Fruit fly (Drosophila melanogaster) whole organism, embryonic: Measurements from ENCODE around the gene Vlet.

Experiments used
- Adf1 ChIP-seq: fragments of 200-800 bp; sonication (Bioruptor generic); IDR thresholded peaks from 2 replicates; pipeline ENCODE4 v1.3.6; 2022; ENCODE audit warnings: missing biosample characterization, missing genetic modification characterization
- Atf-2 ChIP-seq: fragments of 200-800 bp; sonication (Bioruptor generic); optimal IDR thresholded peaks from 2 replicates; lab custom pipeline; 2016; ENCODE audit warnings: missing biosample characterization, missing genetic modification characterization
- Atf6 ChIP-seq: fragments of 200-800 bp; sonication (Bioruptor generic); IDR thresholded peaks from 2 replicates; pipeline ENCODE4 v1.3.6; 2022; ENCODE audit warnings: missing biosample characterization, missing genetic modification characterization
- CG10209 ChIP-seq: fragments of 200-800 bp; sonication (Bioruptor generic); optimal IDR thresholded peaks from 3 replicates; lab custom pipeline; 2017; ENCODE audit warnings: missing biosample characterization, mild to moderate bottlenecking, missing genetic modification characterization, missing genetic modification reagents
- CG10366 ChIP-seq: fragments of 200-800 bp; sonication (Bioruptor generic); IDR thresholded peaks from 2 replicates; pipeline ENCODE4 v1.3.6; 2022; ENCODE audit warnings: missing biosample characterization, missing genetic modification characterization
- CG11560 ChIP-seq: fragments of 200-800 bp; sonication (Bioruptor generic); IDR thresholded peaks from 3 replicates; pipeline ENCODE4 v1.3.6; 2022; ENCODE audit warnings: missing biosample characterization, missing genetic modification characterization
- CG11723 ChIP-seq: fragments of 200-800 bp; sonication (Bioruptor generic); optimal IDR thresholded peaks from 2 replicates; lab custom pipeline; 2017; ENCODE audit warnings: missing biosample characterization, mild to moderate bottlenecking, missing genetic modification characterization
- CG12236 ChIP-seq: fragments of 200-800 bp; sonication (Bioruptor generic); optimal IDR thresholded peaks from 2 replicates; lab custom pipeline; 2016; ENCODE audit warnings: missing biosample characterization, missing genetic modification characterization
- CG13296 ChIP-seq: fragments of 200-800 bp; sonication (Bioruptor generic); optimal IDR thresholded peaks from 3 replicates; lab custom pipeline; 2018; ENCODE audit warnings: missing biosample characterization, mild to moderate bottlenecking, missing genetic modification characterization
- CG16779 ChIP-seq: fragments of 200-800 bp; sonication (Bioruptor generic); IDR thresholded peaks from 2 replicates; pipeline ENCODE4 v1.3.6; 2022; ENCODE audit warnings: missing biosample characterization, missing genetic modification characterization
- CG17912 ChIP-seq: fragments of 200-800 bp; sonication (Bioruptor generic); optimal IDR thresholded peaks from 2 replicates; lab custom pipeline; 2018; ENCODE audit warnings: missing biosample characterization, mild to moderate bottlenecking, missing genetic modification characterization
- CG1792 ChIP-seq: fragments of 200-800 bp; sonication (Bioruptor generic); optimal IDR thresholded peaks from 2 replicates; lab custom pipeline; 2016; ENCODE audit warnings: missing biosample characterization, missing genetic modification characterization
- CG18011 ChIP-seq: fragments of 200-800 bp; sonication (Bioruptor generic); optimal IDR thresholded peaks from 2 replicates; lab custom pipeline; 2017; ENCODE audit warnings: missing biosample characterization, missing genetic modification characterization, mild to moderate bottlenecking, moderate library complexity, missing genotype
- CG18476 ChIP-seq: fragments of 200-800 bp; sonication (Bioruptor generic); optimal IDR thresholded peaks from 2 replicates; lab custom pipeline; 2016; ENCODE audit warnings: missing biosample characterization, mild to moderate bottlenecking, missing genetic modification characterization
- CG18619 ChIP-seq: fragments of 200-800 bp; sonication (Bioruptor generic); optimal IDR thresholded peaks from 3 replicates; lab custom pipeline; 2017; ENCODE audit warnings: missing biosample characterization, mild to moderate bottlenecking, missing genetic modification characterization
- CG3838 ChIP-seq: fragments of 200-800 bp; sonication (Bioruptor generic); optimal IDR thresholded peaks from 3 replicates; lab custom pipeline; 2016; ENCODE audit warnings: missing biosample characterization, missing genetic modification characterization
- CG43689 ChIP-seq: fragments of 200-800 bp; sonication (Bioruptor generic); IDR thresholded peaks from 2 replicates; pipeline ENCODE4 v1.3.6; 2022; ENCODE audit warnings: missing biosample characterization, missing genetic modification characterization
- CG4617 ChIP-seq: fragments of 200-800 bp; sonication (Bioruptor generic); optimal IDR thresholded peaks from 3 replicates; lab custom pipeline; 2016; ENCODE audit warnings: missing biosample characterization, missing genetic modification characterization, borderline replicate concordance
- CG6765 ChIP-seq: fragments of 200-800 bp; sonication (Bioruptor generic); optimal IDR thresholded peaks from 3 replicates; lab custom pipeline; 2017; ENCODE audit warnings: missing biosample characterization, mild to moderate bottlenecking, missing genetic modification characterization
- CG6813 ChIP-seq: fragments of 200-800 bp; sonication (Bioruptor generic); optimal IDR thresholded peaks from 2 replicates; lab custom pipeline; 2017; ENCODE audit warnings: missing biosample characterization, missing genetic modification characterization, mild to moderate bottlenecking, moderate library complexity, missing genetic modification reagents
- CG6854 ChIP-seq: fragments of 200-800 bp; sonication (Bioruptor generic); optimal IDR thresholded peaks from 3 replicates; lab custom pipeline; 2017; ENCODE audit warnings: missing biosample characterization, mild to moderate bottlenecking, missing genetic modification characterization
- Dek ChIP-seq: fragments of 200-800 bp; sonication (Bioruptor generic); optimal IDR thresholded peaks from 3 replicates; lab custom pipeline; 2019; ENCODE audit warnings: missing biosample characterization, mild to moderate bottlenecking, missing genetic modification characterization, moderate library complexity
- Fer2 ChIP-seq: fragments of 200-800 bp; sonication (Bioruptor generic); optimal IDR thresholded peaks from 2 replicates; lab custom pipeline; 2018; ENCODE audit warnings: missing biosample characterization, mild to moderate bottlenecking, missing genetic modification characterization, moderate library complexity
- Mad ChIP-seq: fragments of 200-800 bp; sonication (Bioruptor generic); optimal IDR thresholded peaks from 2 replicates; lab custom pipeline; 2016; ENCODE audit warnings: missing biosample characterization, missing genetic modification characterization
- Nf-YA ChIP-seq: fragments of 200-800 bp; sonication (Bioruptor generic); IDR thresholded peaks from 2 replicates; pipeline ENCODE4 v1.3.6; 2022; ENCODE audit warnings: missing biosample characterization, missing genetic modification characterization
- PHDP ChIP-seq: fragments of 200-800 bp; sonication (Bioruptor generic); optimal IDR thresholded peaks from 3 replicates; lab custom pipeline; 2018; ENCODE audit warnings: missing biosample characterization, mild to moderate bottlenecking, missing genetic modification characterization, moderate library complexity
- Pdp1 ChIP-seq, 2 experiments: fragments of 200-800 bp; sonication (Bioruptor generic); optimal IDR thresholded peaks; 3 replicates each; lab custom pipeline; 2016; ENCODE audit warnings: missing biosample characterization in 2 of 2, missing genetic modification characterization in 2 of 2, mild to moderate bottlenecking in 1 of 2, moderate library complexity in 1 of 2
- Ptx1 ChIP-seq: fragments of 200-800 bp; sonication (Bioruptor generic); IDR thresholded peaks from 2 replicates; pipeline ENCODE4 v1.3.6; 2022; ENCODE audit warnings: missing biosample characterization, missing genetic modification characterization
- Rfx ChIP-seq: fragments of 200-800 bp; sonication (Bioruptor generic); IDR thresholded peaks from 2 replicates; pipeline ENCODE4 v1.3.6; 2022; ENCODE audit warnings: missing biosample characterization, missing genetic modification characterization
- Sin3A ChIP-seq: fragments of >200 bp; optimal IDR thresholded peaks from 2 replicates; lab custom pipeline; 2018
- Ssrp ChIP-seq: fragments of 200-800 bp; sonication (Bioruptor generic); optimal IDR thresholded peaks from 2 replicates; lab custom pipeline; 2018; ENCODE audit warnings: missing biosample characterization, mild to moderate bottlenecking, missing genetic modification characterization, moderate library complexity
- Xrp1 ChIP-seq: fragments of 200-800 bp; sonication (Bioruptor generic); IDR thresholded peaks from 2 replicates; pipeline ENCODE4 v1.3.6; 2022; ENCODE audit warnings: missing biosample characterization, missing genetic modification characterization
- az2 ChIP-seq: fragments of 200-800 bp; sonication (Bioruptor generic); optimal IDR thresholded peaks from 3 replicates; lab custom pipeline; 2016; ENCODE audit warnings: missing biosample characterization, missing genetic modification characterization
- bbx ChIP-seq: fragments of 200-800 bp; sonication (Bioruptor generic); IDR thresholded peaks from 2 replicates; pipeline ENCODE4 v1.3.6; 2022; ENCODE audit warnings: missing biosample characterization, missing genetic modification characterization; ENCODE audit not compliant: partially characterized antibody
- bowl ChIP-seq: fragments of 200-800 bp; sonication (Bioruptor generic); IDR thresholded peaks from 2 replicates; pipeline ENCODE4 v1.3.6; 2022; ENCODE audit warnings: missing biosample characterization, missing genetic modification characterization
- dan ChIP-seq: fragments of 200-800 bp; sonication (Bioruptor generic); IDR thresholded peaks from 2 replicates; pipeline ENCODE4 v1.3.6; 2022; ENCODE audit warnings: missing biosample characterization, missing genetic modification characterization
- dmrt11E ChIP-seq: fragments of 200-800 bp; sonication (Bioruptor generic); optimal IDR thresholded peaks from 3 replicates; lab custom pipeline; 2018; ENCODE audit warnings: missing biosample characterization, mild to moderate bottlenecking, missing genetic modification characterization, moderate library complexity
- eve ChIP-seq, 2 experiments: fragments of >200 bp; optimal IDR thresholded peaks; 2 replicates each; lab custom pipeline; 2017; ENCODE audit warnings: missing biosample characterization in 2 of 2, missing genetic modification characterization in 2 of 2
- exex ChIP-seq: fragments of 200-800 bp; sonication (Bioruptor generic); optimal IDR thresholded peaks from 4 replicates; lab custom pipeline; 2018; ENCODE audit warnings: missing biosample characterization, mild to moderate bottlenecking, missing genetic modification characterization, moderate library complexity
- eyg ChIP-seq: fragments of 200-800 bp; sonication (Bioruptor generic); optimal IDR thresholded peaks from 3 replicates; lab custom pipeline; 2016; ENCODE audit warnings: missing biosample characterization, missing genetic modification characterization
- kni ChIP-seq: fragments of 200-800 bp; sonication (Bioruptor generic); optimal IDR thresholded peaks from 3 replicates; lab custom pipeline; 2017; ENCODE audit warnings: mild to moderate bottlenecking, missing biosample characterization, missing genetic modification reagents, missing genetic modification characterization
- luna ChIP-seq: fragments of 200-800 bp; sonication (Bioruptor generic); optimal IDR thresholded peaks from 2 replicates; lab custom pipeline; 2016; ENCODE audit warnings: missing biosample characterization, missing genetic modification characterization
- nmo ChIP-seq: fragments of 200-800 bp; sonication (Bioruptor generic); optimal IDR thresholded peaks from 2 replicates; lab custom pipeline; 2018; ENCODE audit warnings: missing biosample characterization, mild to moderate bottlenecking, missing genetic modification characterization, moderate library complexity
- peb ChIP-seq: fragments of 200-800 bp; sonication (Bioruptor generic); IDR thresholded peaks from 2 replicates; pipeline ENCODE4 v1.3.6; 2022; ENCODE audit warnings: missing biosample characterization, missing genetic modification characterization
- pho ChIP-seq: fragments of 200-800 bp; sonication (Bioruptor generic); optimal IDR thresholded peaks from 2 replicates; lab custom pipeline; 2016; ENCODE audit warnings: missing biosample characterization, missing genetic modification characterization
- tx ChIP-seq: fragments of 200-800 bp; sonication (Bioruptor generic); optimal IDR thresholded peaks from 2 replicates; lab custom pipeline; 2016; ENCODE audit warnings: missing biosample characterization, missing genetic modification characterization
- usp ChIP-seq: fragments of >200 bp; optimal IDR thresholded peaks from 2 replicates; lab custom pipeline; 2017; ENCODE audit warnings: missing biosample characterization, missing genetic modification characterization
- wor ChIP-seq: fragments of 200-800 bp; sonication (Bioruptor generic); IDR thresholded peaks from 2 replicates; pipeline ENCODE4 v1.3.6; 2022; ENCODE audit warnings: missing biosample characterization, missing genetic modification characterization
- zfh1 ChIP-seq: fragments of 200-800 bp; sonication (Bioruptor generic); IDR thresholded peaks from 3 replicates; pipeline ENCODE4 v1.3.6; 2022; ENCODE audit warnings: missing biosample characterization, missing genetic modification characterization

The Vlet gene

DNA sequence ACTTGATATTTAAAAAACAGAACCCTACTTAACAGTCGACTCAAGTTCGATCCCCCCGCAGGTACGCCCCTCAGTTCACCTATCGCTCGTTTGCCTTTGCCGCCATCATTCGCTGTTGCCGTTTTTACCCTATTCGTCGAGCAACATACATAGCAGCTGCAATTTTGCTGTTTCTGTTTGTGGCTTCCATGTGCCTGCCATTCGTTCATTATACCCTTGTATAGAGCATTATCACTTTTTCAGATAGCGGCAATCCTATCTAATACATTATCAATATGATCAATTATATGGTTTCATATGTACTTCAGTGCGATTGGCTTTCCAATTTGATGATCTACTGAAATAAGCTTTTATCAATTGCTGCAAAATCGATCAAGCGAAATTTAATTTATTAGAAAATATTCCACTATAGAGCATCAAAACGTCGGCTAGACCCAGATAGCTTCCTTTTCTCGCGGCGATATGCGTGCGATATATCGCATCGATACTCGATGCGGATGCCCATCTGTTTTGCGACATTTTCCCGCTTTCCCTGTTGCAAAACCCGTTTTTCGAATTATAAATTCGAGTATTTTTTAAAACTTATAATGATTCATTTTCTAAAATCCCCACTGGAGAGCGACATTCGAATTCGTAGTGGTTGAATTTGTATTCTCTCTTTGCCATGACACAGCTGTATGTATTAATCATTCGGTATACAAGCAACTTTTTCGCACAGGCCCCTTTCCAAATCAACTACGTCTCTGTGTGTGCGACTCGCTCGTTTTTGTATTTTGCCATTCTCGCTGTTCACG, 37.7 kb upstream of the Vlet start:
- TF ChIP-seq nmo (GFP tag; lab: Kevin White, UChicago): peak; percentile 94
- peak; percentile 71 for TF ChIP-seq Adf1 (GFP tag; lab: Robert Waterston, UW)
- peak; percentile 39 for TF ChIP-seq CG17912 (GFP tag; lab: Kevin White, UChicago)
- no peak for TF ChIP-seq eve (GFP tag; optimal IDR thresholded peaks at IDR 0.05; lab: Kevin White, UChicago)
- TF ChIP-seq CG1792 (GFP tag; lab: Kevin White, UChicago): peak; percentile 79
- peak; percentile 89 for TF ChIP-seq CG18619 (GFP tag; lab: Kevin White, UChicago)
- peak; percentile 72 to 82 for TF ChIP-seq Pdp1 (GFP tag; optimal IDR thresholded peaks at IDR 0.05; lab: Kevin White, UChicago)
- TF ChIP-seq PHDP (tag; lab: Kevin White, UChicago): peak; percentile 88
- TF ChIP-seq usp (GFP tag; lab: Kevin White, UChicago): no peak
- TF ChIP-seq CG12236 (GFP tag; lab: Kevin White, UChicago): peak; percentile 60
- peak; percentile 89 for TF ChIP-seq Ptx1 (GFP tag; lab: Robert Waterston, UW)
- TF ChIP-seq Xrp1 (GFP tag; lab: Robert Waterston, UW): peak; percentile 86
- TF ChIP-seq eyg (GFP tag; lab: Kevin White, UChicago): peak; percentile 79
- peak; percentile 86 for TF ChIP-seq CG13296
- TF ChIP-seq pho: peak; percentile 92
- peak; percentile 84 for TF ChIP-seq Atf-2 (GFP tag; lab: Kevin White, UChicago)
- TF ChIP-seq exex: peak; percentile 68
- TF ChIP-seq Nf-YA (GFP tag; lab: Robert Waterston, UW): no peak
- peak; percentile 41 for TF ChIP-seq CG18011 (GFP tag; lab: Kevin White, UChicago)
- peak; percentile 75 for TF ChIP-seq CG11560 (tag; lab: Robert Waterston, UW)
- peak; percentile 66 for TF ChIP-seq dan (GFP tag; lab: Robert Waterston, UW)
- 0 out of 2 replicates have a peak, but pooled peaks have one; percentile 3 for TF ChIP-seq CG16779
- no peak for TF ChIP-seq CG43689 (GFP tag; lab: Robert Waterston, UW)
- TF ChIP-seq Fer2 (tag; lab: Kevin White, UChicago): peak; percentile 65
- peak; percentile 88 for TF ChIP-seq Ssrp
- TF ChIP-seq bbx: peak; percentile 78
- peak; percentile 85 for TF ChIP-seq CG18476 (GFP tag; lab: Kevin White, UChicago)
- peak; percentile 83 for TF ChIP-seq Mad (GFP tag; lab: Kevin White, UChicago)
- peak; percentile 61 for TF ChIP-seq CG10366 (GFP tag; lab: Robert Waterston, UW)
- peak; percentile 25 for TF ChIP-seq luna (GFP tag; lab: Kevin White, UChicago)
- no peak for TF ChIP-seq kni (GFP tag; lab: Kevin White, UChicago)
- peak; percentile 91 for TF ChIP-seq dmrt11E (tag; lab: Kevin White, UChicago)
- TF ChIP-seq bowl (GFP tag; lab: Robert Waterston, UW): 0 out of 2 replicates have a peak, but pooled peaks have one; percentile 17
- peak; percentile 91 for TF ChIP-seq CG10209 (GFP tag; lab: Kevin White, UChicago)
- peak; percentile 49; the same call in 1 of the 2 replicates for TF ChIP-seq peb
- peak; percentile 78 for TF ChIP-seq tx (GFP tag; lab: Kevin White, UChicago)
- peak; percentile 89 for TF ChIP-seq Atf6 (GFP tag; lab: Robert Waterston, UW)
- TF ChIP-seq Dek (tag; lab: Kevin White, UChicago): peak; percentile 81
- TF ChIP-seq CG6813: peak; percentile 81
- peak; percentile 71 for TF ChIP-seq CG11723 (GFP tag; lab: Kevin White, UChicago)
- TF ChIP-seq az2: peak; percentile 84
- peak; percentile 87 for TF ChIP-seq Rfx
- peak; percentile 70 for TF ChIP-seq wor
- peak; percentile 44 for TF ChIP-seq CG3838 (GFP tag; lab: Kevin White, UChicago)
- TF ChIP-seq Sin3A (lab: Kevin White, UChicago): no peak
- peak; percentile 85 for TF ChIP-seq CG6854 (GFP tag; lab: Kevin White, UChicago)
- no peak for TF ChIP-seq CG4617 (GFP tag; lab: Kevin White, UChicago)
- peak; percentile 80 for TF ChIP-seq CG6765 (GFP tag; lab: Kevin White, UChicago)
- peak; percentile 67 for TF ChIP-seq zfh1 (GFP tag; lab: Robert Waterston, UW)
